Worm (Caenorhabditis elegans) whole organism, young adult: ENCODE results near the gene F13D12.8.

Experiments used
- madf-10 ChIP-seq: sonication (generic microtip); optimal IDR thresholded peaks from 2 replicates; lab custom pipeline; 2016; ENCODE audit warnings: mild to moderate bottlenecking, missing genetic modification characterization, missing compliant biosample characterization
- somi-1 ChIP-seq: fragments of 200-800 bp; sonication (Bioruptor generic); optimal IDR thresholded peaks from 2 replicates; lab custom pipeline; 2018; ENCODE audit warnings: mild to moderate bottlenecking, missing genetic modification characterization, missing compliant biosample characterization

ce11 chrII:11766472-11766871 is 34.1 kb upstream of the F13D12.8 start, which contains the start of gene F44E5.2:
- no peak for TF ChIP-seq somi-1 (GFP tag; lab: Kevin White, UChicago)
- TF ChIP-seq madf-10 (tag; lab: Kevin White, UChicago), result no peak
